Fruit fly (Drosophila melanogaster) whole organism, pupa: ENCODE data around the gene Sgsh.
A peak's percentile ranks its signal among the peaks of the same experiment; 100 is the strongest.

Experiments
- CG10348 ChIP-seq: fragments of 200-800 bp; sonication (Bioruptor generic); IDR thresholded peaks from 2 replicates; pipeline ENCODE4 v1.3.6; 2022; ENCODE audit warnings: missing biosample characterization, missing genetic modification characterization
- CG12605 ChIP-seq: fragments of 200-800 bp; sonication (Bioruptor generic); IDR thresholded peaks from 2 replicates; pipeline ENCODE4 v1.3.6; 2022; ENCODE audit warnings: missing biosample characterization, missing genetic modification characterization
- CG13204 ChIP-seq: fragments of 200-800 bp; sonication (Bioruptor generic); optimal IDR thresholded peaks from 2 replicates; lab custom pipeline; 2018; ENCODE audit warnings: missing biosample characterization, mild to moderate bottlenecking, missing genetic modification characterization, moderate library complexity
- CG14655 ChIP-seq: fragments of 200-800 bp; sonication (Bioruptor generic); optimal IDR thresholded peaks from 3 replicates; lab custom pipeline; 2017; ENCODE audit warnings: mild to moderate bottlenecking, missing biosample characterization, missing genetic modification reagents, missing genetic modification characterization
- CG15710 ChIP-seq: fragments of 200-800 bp; sonication (Bioruptor generic); optimal IDR thresholded peaks from 2 replicates; lab custom pipeline; 2018; ENCODE audit warnings: missing biosample characterization, mild to moderate bottlenecking, missing genetic modification characterization, moderate library complexity
- CG17806 ChIP-seq: fragments of 200-800 bp; sonication (Bioruptor generic); optimal IDR thresholded peaks from 2 replicates; lab custom pipeline; 2018; ENCODE audit warnings: missing biosample characterization, mild to moderate bottlenecking, missing genetic modification characterization, moderate library complexity
- CG32121 ChIP-seq: fragments of 200-800 bp; sonication (Bioruptor generic); IDR thresholded peaks from 2 replicates; pipeline ENCODE4 v1.3.6; 2022; ENCODE audit warnings: missing biosample characterization, missing genetic modification characterization
- CG34367 ChIP-seq: fragments of 200-800 bp; sonication (Bioruptor generic); optimal IDR thresholded peaks from 2 replicates; lab custom pipeline; 2018; ENCODE audit warnings: missing biosample characterization, mild to moderate bottlenecking, missing genetic modification characterization
- CG4496 ChIP-seq: fragments of 200-800 bp; sonication (Bioruptor generic); IDR thresholded peaks from 3 replicates; pipeline ENCODE4 v1.3.6; 2022; ENCODE audit warnings: missing biosample characterization, missing genetic modification characterization
- CG8159 ChIP-seq: fragments of 200-800 bp; sonication (Bioruptor generic); optimal IDR thresholded peaks from 3 replicates; lab custom pipeline; 2018; ENCODE audit warnings: missing biosample characterization, mild to moderate bottlenecking, missing genetic modification characterization, moderate library complexity
- CG8301 ChIP-seq: fragments of 200-800 bp; sonication (Bioruptor generic); optimal IDR thresholded peaks from 2 replicates; lab custom pipeline; 2018; ENCODE audit warnings: missing biosample characterization, mild to moderate bottlenecking, missing genetic modification characterization
- CG9948 ChIP-seq: fragments of 200-800 bp; sonication (Bioruptor generic); optimal IDR thresholded peaks from 2 replicates; lab custom pipeline; 2018; ENCODE audit warnings: missing biosample characterization, mild to moderate bottlenecking, missing genetic modification characterization, moderate library complexity
- D1 ChIP-seq: fragments of 200-800 bp; sonication (Bioruptor generic); optimal IDR thresholded peaks from 2 replicates; lab custom pipeline; 2018; ENCODE audit warnings: missing biosample characterization, mild to moderate bottlenecking, missing genetic modification characterization, moderate library complexity
- EcR ChIP-seq: fragments of 200-800 bp; sonication (Bioruptor generic); optimal IDR thresholded peaks from 3 replicates; lab custom pipeline; 2019; ENCODE audit warnings: missing biosample characterization, missing genetic modification characterization, mild to moderate bottlenecking, moderate library complexity, missing genetic modification reagents
- Ets98B ChIP-seq: fragments of 200-800 bp; sonication (Bioruptor generic); IDR thresholded peaks from 2 replicates; pipeline ENCODE4 v1.3.6; 2022; ENCODE audit warnings: missing biosample characterization, missing genetic modification characterization
- Pif1A ChIP-seq: fragments of 200-800 bp; sonication (Bioruptor generic); optimal IDR thresholded peaks from 3 replicates; lab custom pipeline; 2016; ENCODE audit warnings: missing biosample characterization, missing genetic modification characterization
- Pif1B ChIP-seq: fragments of 200-800 bp; sonication (Bioruptor generic); optimal IDR thresholded peaks from 3 replicates; lab custom pipeline; 2016; ENCODE audit warnings: missing biosample characterization, missing genetic modification characterization
- Snoo ChIP-seq: fragments of 200-800 bp; sonication (Bioruptor generic); optimal IDR thresholded peaks from 3 replicates; lab custom pipeline; 2017; ENCODE audit warnings: missing biosample characterization, mild to moderate bottlenecking, missing genetic modification characterization, inconsistent platforms
- fd96Ca ChIP-seq: fragments of 200-800 bp; sonication (Bioruptor generic); IDR thresholded peaks from 3 replicates; pipeline ENCODE4 v1.3.6; 2022; ENCODE audit warnings: missing biosample characterization, missing genetic modification characterization
- gl ChIP-seq: fragments of 200-800 bp; sonication (Bioruptor generic); optimal IDR thresholded peaks from 2 replicates; lab custom pipeline; 2018; ENCODE audit warnings: missing biosample characterization, mild to moderate bottlenecking, missing genetic modification characterization
- rn ChIP-seq: fragments of 200-800 bp; sonication (Bioruptor generic); IDR thresholded peaks from 2 replicates; pipeline ENCODE4 v1.3.6; 2022; ENCODE audit warnings: missing biosample characterization, missing genetic modification characterization

The Sgsh gene

DNA sequence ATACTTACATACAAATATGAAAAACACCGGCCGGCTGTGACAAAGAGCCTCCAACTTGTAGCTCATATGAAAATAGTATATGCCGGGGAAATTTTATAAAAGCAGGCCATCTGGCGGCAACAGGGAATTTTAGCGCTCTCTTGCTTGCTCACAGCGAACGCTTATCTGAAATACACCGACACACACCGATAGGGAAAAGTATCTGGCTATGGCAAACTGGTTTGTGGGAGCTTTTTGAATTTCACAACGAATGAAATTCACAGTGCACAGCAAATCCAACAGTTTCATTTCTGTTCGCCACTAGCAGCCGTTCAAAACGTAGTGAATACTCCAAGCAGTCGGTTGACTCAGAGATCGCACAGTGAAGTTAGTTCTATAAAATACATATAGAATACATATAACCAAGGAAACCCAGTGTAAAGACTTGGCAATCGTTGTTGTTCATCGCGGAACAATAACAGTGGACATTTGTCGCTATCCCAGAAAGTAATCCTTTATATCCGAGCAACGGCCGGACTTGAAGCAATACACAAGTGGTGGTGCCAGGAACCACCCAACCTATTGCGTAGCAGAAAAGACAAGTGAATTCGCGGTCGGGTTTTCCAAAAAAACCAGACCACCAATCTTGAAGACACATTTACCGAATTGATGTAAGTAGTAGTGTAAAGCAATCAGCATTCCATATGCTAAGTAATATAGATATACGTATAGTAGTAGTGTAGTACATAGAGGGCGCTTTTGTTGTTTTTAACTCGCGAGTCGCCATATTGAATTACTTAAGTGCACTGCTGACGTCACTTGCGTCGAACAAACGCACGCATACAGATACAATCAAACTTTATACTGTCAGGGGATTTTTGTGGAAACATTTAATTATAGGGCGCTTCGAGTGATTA is 5.5 kb upstream of the Sgsh start:
- peak; percentile 59; the same call in 1 of the 2 replicates for TF ChIP-seq Ets98B (GFP tag; lab: Robert Waterston, UW)
- no peak for TF ChIP-seq CG10348
- TF ChIP-seq EcR (GFP tag; lab: Kevin White, UChicago), result peak; percentile 18
- TF ChIP-seq Pif1A, result peak; percentile 13
- TF ChIP-seq fd96Ca (GFP tag; lab: Robert Waterston, UW), result no peak; the same call in 2 of the 3 replicates
- peak; percentile 17 for TF ChIP-seq Snoo (tag; lab: Kevin White, UChicago)
- no peak for TF ChIP-seq CG8301
- TF ChIP-seq CG13204 (GFP tag; lab: Kevin White, UChicago), result no peak
- TF ChIP-seq CG14655, result no peak
- peak; percentile 35 for TF ChIP-seq Pif1B (GFP tag; lab: Kevin White, UChicago)
- no peak for TF ChIP-seq CG9948
- peak; percentile 5; the same call in 1 of the 3 replicates for TF ChIP-seq CG4496
- no peak for TF ChIP-seq CG8159 (tag; lab: Kevin White, UChicago)
- no peak for TF ChIP-seq rn (GFP tag; lab: Robert Waterston, UW)
- TF ChIP-seq CG17806 (tag; lab: Kevin White, UChicago), result no peak
- TF ChIP-seq CG12605 (GFP tag; lab: Robert Waterston, UW), result peak; percentile 74

dm6 chr3R:18916715-18917253 is 4.1 kb upstream of the Sgsh start:
- no peak for TF ChIP-seq CG9948
- TF ChIP-seq Snoo (tag; lab: Kevin White, UChicago), result no peak
- TF ChIP-seq CG10348, result no peak
- no peak for TF ChIP-seq CG8159 (tag; lab: Kevin White, UChicago)
- no peak for TF ChIP-seq CG14655
- TF ChIP-seq CG13204 (GFP tag; lab: Kevin White, UChicago), result no peak
- TF ChIP-seq CG17806 (tag; lab: Kevin White, UChicago), result no peak
- no peak for TF ChIP-seq CG8301
- TF ChIP-seq gl, result no peak
- TF ChIP-seq CG32121 (GFP tag; lab: Robert Waterston, UW), result peak; percentile 25; the same call in 1 of the 2 replicates
- TF ChIP-seq EcR (GFP tag; lab: Kevin White, UChicago), result peak; percentile 37
- TF ChIP-seq CG12605 (GFP tag; lab: Robert Waterston, UW), result peak; percentile 48
- TF ChIP-seq D1, result no peak
- TF ChIP-seq fd96Ca (GFP tag; lab: Robert Waterston, UW), result no peak; the same call in 2 of the 3 replicates
- TF ChIP-seq Pif1B (GFP tag; lab: Kevin White, UChicago), result no peak
- no peak for TF ChIP-seq CG4496
- no peak for TF ChIP-seq Pif1A
- TF ChIP-seq, all 21 proteins: peak for 3

DNA sequence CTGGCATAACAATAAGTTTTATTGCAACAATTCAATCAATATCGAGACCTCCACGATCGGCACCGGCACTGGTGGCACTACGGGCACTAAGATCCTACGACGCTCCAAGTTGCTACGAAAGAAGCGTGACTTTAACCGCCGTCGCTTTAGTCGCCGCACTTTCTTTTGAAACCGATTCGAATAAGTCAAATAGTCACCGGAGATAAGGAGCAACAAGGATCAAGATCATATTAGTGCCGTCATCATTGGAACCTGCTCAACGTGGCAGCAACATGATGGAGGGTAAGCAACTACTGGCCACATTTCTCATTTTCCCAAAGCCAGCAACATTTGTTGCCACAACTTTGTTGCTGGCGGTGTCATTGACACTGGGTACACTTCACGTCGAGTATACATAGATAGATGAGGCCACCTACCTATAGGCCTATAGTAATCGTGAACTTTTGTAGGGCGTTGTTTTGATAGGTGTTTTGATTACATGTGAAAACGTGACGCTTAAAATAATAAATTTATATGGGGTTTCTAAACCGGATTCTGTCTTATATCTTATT is 3.0 kb upstream of the Sgsh start:
- TF ChIP-seq Pif1B (GFP tag; lab: Kevin White, UChicago) (no peak), Pif1A (no peak), D1 (no peak), EcR (GFP tag; lab: Kevin White, UChicago) (peak; percentile 40), Snoo (tag; lab: Kevin White, UChicago) (no peak), CG10348 (no peak)

- TF ChIP-seq CG8159 (tag; lab: Kevin White, UChicago) (no peak), CG32121 (GFP tag; lab: Robert Waterston, UW) (peak; percentile 67; the same call in 1 of the 2 replicates), Ets98B (GFP tag; lab: Robert Waterston, UW) (peak; percentile 49), CG17806 (tag; lab: Kevin White, UChicago) (no peak), gl (no peak), Pif1B (GFP tag; lab: Kevin White, UChicago) (no peak), CG12605 (GFP tag; lab: Robert Waterston, UW) (peak; percentile 48), CG4496 (peak; percentile 62; the same call in 1 of the 3 replicates), CG9948 (no peak), CG10348 (0 out of 2 replicates have a peak, but pooled peaks have one; percentile 37), CG34367 (no peak), CG13204 (GFP tag; lab: Kevin White, UChicago) (peak; percentile 32), CG15710 (tag; lab: Kevin White, UChicago) (no peak), CG14655 (no peak), rn (GFP tag; lab: Robert Waterston, UW) (no peak), CG8301 (no peak), Pif1A (no peak), EcR (GFP tag; lab: Kevin White, UChicago) (peak; percentile 54), Snoo (tag; lab: Kevin White, UChicago) (no peak), D1 (no peak), fd96Ca (GFP tag; lab: Robert Waterston, UW) (peak; percentile 54; the same call in 1 of the 3 replicates)
Observed at dm6 chr3R:18914594-18915275, 2.0 kb upstream of the Sgsh start, which contains the start of gene Xrp1. TSS of gene Xrp1 (plus strand) at chr3R:18914968.
